Worm (Caenorhabditis elegans) whole organism, L3 larva: ENCODE data around the gene R12B2.7.

Source experiments
- ceh-82 ChIP-seq: fragments of 150-350 bp; optimal IDR thresholded peaks from 2 replicates; lab custom pipeline; 2014; ENCODE audit warnings: missing biosample characterization, missing genetic modification characterization
- egl-27 ChIP-seq: sonication (generic microtip); optimal IDR thresholded peaks from 4 replicates; lab custom pipeline; 2017; ENCODE audit warnings: missing biosample characterization, missing genetic modification reagents, missing genetic modification characterization
- mdl-1 ChIP-seq: fragments of 150-350 bp; optimal IDR thresholded peaks from 2 replicates; lab custom pipeline; 2014; ENCODE audit warnings: missing biosample characterization, missing genetic modification characterization
- nhr-11 ChIP-seq: fragments of 150-350 bp; optimal IDR thresholded peaks from 2 replicates; lab custom pipeline; 2014; ENCODE audit warnings: missing biosample characterization, missing genetic modification characterization
- pha-4 ChIP-seq: fragments of 150-350 bp; optimal IDR thresholded peaks from 2 replicates; lab custom pipeline; 2014; ENCODE audit warnings: missing biosample characterization, missing genetic modification reagents, missing genetic modification characterization

DNA sequence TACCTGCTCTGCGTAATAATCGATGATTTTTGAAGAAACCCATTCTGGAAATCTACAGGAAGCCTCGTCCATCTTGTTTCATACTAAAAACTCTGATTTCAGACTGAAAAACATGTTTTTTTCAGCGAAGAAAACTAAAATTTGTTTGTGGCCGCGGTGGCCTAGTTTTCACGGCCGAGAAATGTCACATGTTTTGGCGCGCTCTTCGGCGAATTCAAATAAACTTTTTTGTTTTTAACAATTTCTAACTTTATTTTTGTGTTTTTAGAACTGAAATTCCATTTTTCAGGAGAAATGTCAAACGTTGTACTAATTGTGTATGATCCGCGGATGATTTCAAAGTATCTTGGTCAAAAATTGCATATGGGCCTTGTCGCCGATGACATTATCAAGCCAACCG lies 11.9 kb upstream of the R12B2.7 start, which contains the start of the genes polq-1 and him-10:
- TF ChIP-seq egl-27 (tag; lab: Kevin White, UChicago) (no peak), mdl-1 (tag; lab: Kevin White, UChicago) (no peak), ceh-82 (tag; lab: Kevin White, UChicago) (no peak), nhr-11 (no peak), pha-4 (no peak)
